Worm (Caenorhabditis elegans) whole organism, L4 larva: ENCODE data around the gene arrd-13.

Source experiments
- F44E2.7 ChIP-seq: fragments of 200-800 bp; sonication (Bioruptor generic); IDR thresholded peaks from 2 replicates; pipeline ENCODE4 v2.1.2; 2022; ENCODE audit warnings: missing genetic modification characterization, missing compliant biosample characterization
- F49E8.2 ChIP-seq: sonication (generic microtip); optimal IDR thresholded peaks from 2 replicates; lab custom pipeline; 2016; ENCODE audit warnings: missing compliant biosample characterization, mild to moderate bottlenecking, missing genetic modification characterization, borderline replicate concordance
- T20F7.1 ChIP-seq: fragments of 200-800 bp; sonication (Bioruptor generic); optimal IDR thresholded peaks from 2 replicates; lab custom pipeline; 2018; ENCODE audit warnings: mild to moderate bottlenecking, missing genetic modification characterization, missing compliant biosample characterization
- T26A8.4 ChIP-seq: fragments of 200-800 bp; sonication (Bioruptor generic); IDR thresholded peaks from 2 replicates; pipeline ENCODE4 v1.3.6; 2022; ENCODE audit warnings: missing genetic modification characterization, missing compliant biosample characterization
- Y5F2A.4 ChIP-seq: fragments of 200-800 bp; sonication (Bioruptor generic); optimal IDR thresholded peaks from 2 replicates; lab custom pipeline; 2018; ENCODE audit warnings: mild to moderate bottlenecking, missing genetic modification characterization, missing compliant biosample characterization
- arid-1 ChIP-seq: fragments of 200-800 bp; sonication (Bioruptor generic); conservative IDR thresholded peaks from 2 replicates; pipeline ENCODE4 v1.3.6; 2022; ENCODE audit warnings: missing genetic modification reagents, missing genetic modification characterization, missing compliant biosample characterization
- ceh-44 ChIP-seq: fragments of 200-800 bp; sonication (Bioruptor generic); IDR thresholded peaks from 2 replicates; pipeline ENCODE4 v1.3.6; 2022; ENCODE audit warnings: missing genetic modification reagents, missing genetic modification characterization, missing compliant biosample characterization
- ceh-62 ChIP-seq: sonication (generic microtip); optimal IDR thresholded peaks from 2 replicates; lab custom pipeline; 2017; ENCODE audit warnings: missing biosample characterization, missing genetic modification characterization
- ces-1 ChIP-seq: fragments of 150-350 bp; sonication (generic microtip); optimal IDR thresholded peaks from 4 replicates; lab custom pipeline; 2014; ENCODE audit warnings: missing biosample characterization, missing genetic modification reagents, missing genetic modification characterization
- ctbp-1 ChIP-seq: fragments of 200-800 bp; sonication (Bioruptor generic); IDR thresholded peaks from 2 replicates; pipeline ENCODE4 v1.3.6; 2022; ENCODE audit warnings: missing genetic modification reagents, missing genetic modification characterization, missing compliant biosample characterization
- daf-16 ChIP-seq, 3 experiments: sonication (generic microtip); optimal IDR thresholded peaks; 2 replicates each; lab custom pipeline; 2016 to 2017; ENCODE audit warnings: missing genetic modification characterization in 3 of 3, missing genetic modification reagents in 3 of 3, mild to moderate bottlenecking in 2 of 3, missing compliant biosample characterization in 2 of 3, missing biosample characterization in 1 of 3, moderate library complexity in 1 of 3
- dmd-6 ChIP-seq: fragments of 200-800 bp; sonication (Bioruptor generic); IDR thresholded peaks from 2 replicates; pipeline ENCODE4 v1.3.6; 2022; ENCODE audit warnings: missing genetic modification reagents, missing genetic modification characterization, missing compliant biosample characterization
- dpl-1 ChIP-seq: fragments of 150-350 bp; optimal IDR thresholded peaks from 2 replicates; lab custom pipeline; 2014; ENCODE audit warnings: missing biosample characterization, missing genetic modification reagents, missing genetic modification characterization
- egl-43 ChIP-seq: fragments of 200-800 bp; sonication (Bioruptor generic); IDR thresholded peaks from 2 replicates; pipeline ENCODE4 v1.3.6; 2022; ENCODE audit warnings: missing genetic modification reagents, missing genetic modification characterization, missing compliant biosample characterization
- fkh-10 ChIP-seq: fragments of 150-350 bp; optimal IDR thresholded peaks from 2 replicates; lab custom pipeline; 2014; ENCODE audit warnings: missing biosample characterization, missing genetic modification reagents, missing genetic modification characterization
- gei-8 ChIP-seq: fragments of 200-800 bp; sonication (Bioruptor generic); optimal IDR thresholded peaks from 2 replicates; lab custom pipeline; 2018; ENCODE audit warnings: mild to moderate bottlenecking, missing genetic modification characterization, missing compliant biosample characterization
- hif-1 ChIP-seq, 2 experiments: sonication (generic microtip); optimal IDR thresholded peaks; 2 replicates each; lab custom pipeline; 2016 to 2017; ENCODE audit warnings: missing compliant biosample characterization in 2 of 2, missing genetic modification characterization in 2 of 2, missing genetic modification reagents in 2 of 2, missing genotype in 2 of 2, mild to moderate bottlenecking in 1 of 2
- lim-7 ChIP-seq: fragments of 200-800 bp; sonication (Bioruptor generic); IDR thresholded peaks from 2 replicates; pipeline ENCODE4 v1.3.6; 2022; ENCODE audit warnings: missing genetic modification characterization, missing compliant biosample characterization
- lin-1 ChIP-seq: fragments of 200-800 bp; sonication (Bioruptor generic); IDR thresholded peaks from 2 replicates; pipeline ENCODE4 v1.3.6; 2022; ENCODE audit warnings: missing genetic modification reagents, missing genetic modification characterization, missing compliant biosample characterization
- lin-15B ChIP-seq: fragments of 150-350 bp; sonication (generic microtip); optimal IDR thresholded peaks from 3 replicates; lab custom pipeline; 2014; ENCODE audit warnings: missing biosample characterization, missing genetic modification characterization
- madf-9 ChIP-seq: fragments of 200-800 bp; sonication (Bioruptor generic); conservative IDR thresholded peaks from 2 replicates; pipeline ENCODE4 v1.3.6; 2022; ENCODE audit warnings: missing genetic modification reagents, missing genetic modification characterization, missing compliant biosample characterization
- mep-1 ChIP-seq: fragments of 150-350 bp; sonication (generic microtip); optimal IDR thresholded peaks from 3 replicates; lab custom pipeline; 2014; ENCODE audit warnings: missing biosample characterization, missing genetic modification characterization
- mes-2 ChIP-seq: sonication (generic microtip); optimal IDR thresholded peaks from 2 replicates; lab custom pipeline; 2016; ENCODE audit warnings: missing genotype, mild to moderate bottlenecking, missing genetic modification characterization, missing compliant biosample characterization; ENCODE audit not compliant: poor library complexity, severe bottlenecking
- mxl-3 ChIP-seq: fragments of 200-800 bp; sonication (Bioruptor generic); optimal IDR thresholded peaks from 2 replicates; lab custom pipeline; 2018; ENCODE audit warnings: mild to moderate bottlenecking, missing genetic modification characterization, missing compliant biosample characterization
- nhr-102 ChIP-seq: sonication (generic microtip); optimal IDR thresholded peaks from 2 replicates; lab custom pipeline; 2016; ENCODE audit warnings: mild to moderate bottlenecking, missing genetic modification characterization, moderate library complexity, missing compliant biosample characterization
- nhr-28 ChIP-seq: fragments of 150-350 bp; optimal IDR thresholded peaks from 2 replicates; lab custom pipeline; 2014; ENCODE audit warnings: missing biosample characterization, missing genetic modification characterization
- nhr-41 ChIP-seq: fragments of 200-800 bp; sonication (Bioruptor generic); IDR thresholded peaks from 2 replicates; pipeline ENCODE4 v1.3.6; 2022; ENCODE audit warnings: missing genetic modification reagents, missing genetic modification characterization, missing compliant biosample characterization
- nhr-42 ChIP-seq: fragments of 200-800 bp; sonication (Bioruptor generic); IDR thresholded peaks from 2 replicates; pipeline ENCODE4 v1.3.6; 2022; ENCODE audit warnings: missing genetic modification characterization, missing compliant biosample characterization
- nhr-48 ChIP-seq: sonication (generic microtip); optimal IDR thresholded peaks from 2 replicates; lab custom pipeline; 2016; ENCODE audit warnings: mild to moderate bottlenecking, missing genetic modification characterization, missing compliant biosample characterization
- nhr-6 ChIP-seq: fragments of 150-350 bp; optimal IDR thresholded peaks from 2 replicates; lab custom pipeline; 2014; ENCODE audit warnings: missing biosample characterization, missing genetic modification characterization
- pha-4 ChIP-seq, 2 experiments: fragments of 150-350 bp in 1 of 2; fragments of 200-800 bp in 1 of 2; sonication (Bioruptor generic) in 1 of 2; IDR thresholded peaks in 1 of 2; optimal IDR thresholded peaks in 1 of 2; 2 replicates each; pipeline versions ENCODE4 v1.3.6 to Lab custom; 2014 to 2022; ENCODE audit warnings: missing genetic modification characterization in 2 of 2, missing genetic modification reagents in 2 of 2, missing biosample characterization in 1 of 2, missing compliant biosample characterization in 1 of 2
- rbr-2 ChIP-seq: sonication (generic microtip); optimal IDR thresholded peaks from 2 replicates; lab custom pipeline; 2016; ENCODE audit warnings: missing genotype, missing genetic modification characterization, missing compliant biosample characterization
- saeg-2 ChIP-seq: fragments of 200-800 bp; sonication (Bioruptor generic); IDR thresholded peaks from 2 replicates; pipeline ENCODE4 v1.3.6; 2022; ENCODE audit warnings: missing genetic modification reagents, missing genetic modification characterization, missing compliant biosample characterization
- snpc-4 ChIP-seq: fragments of 150-350 bp; optimal IDR thresholded peaks from 2 replicates; lab custom pipeline; 2014; ENCODE audit warnings: missing biosample characterization, missing genetic modification characterization
- spr-3 ChIP-seq: fragments of 200-800 bp; sonication (Bioruptor generic); optimal IDR thresholded peaks from 2 replicates; lab custom pipeline; 2018; ENCODE audit warnings: mild to moderate bottlenecking, missing genetic modification characterization, missing compliant biosample characterization
- unc-130 ChIP-seq: sonication (generic microtip); optimal IDR thresholded peaks from 2 replicates; lab custom pipeline; 2016; ENCODE audit warnings: missing genetic modification reagents, missing genetic modification characterization, missing compliant biosample characterization
- zfp-3 ChIP-seq: fragments of 200-800 bp; sonication (Bioruptor generic); conservative IDR thresholded peaks from 2 replicates; pipeline ENCODE4 v1.3.6; 2022; ENCODE audit warnings: missing genetic modification reagents, missing genetic modification characterization, missing compliant biosample characterization

The arrd-13 gene

DNA sequence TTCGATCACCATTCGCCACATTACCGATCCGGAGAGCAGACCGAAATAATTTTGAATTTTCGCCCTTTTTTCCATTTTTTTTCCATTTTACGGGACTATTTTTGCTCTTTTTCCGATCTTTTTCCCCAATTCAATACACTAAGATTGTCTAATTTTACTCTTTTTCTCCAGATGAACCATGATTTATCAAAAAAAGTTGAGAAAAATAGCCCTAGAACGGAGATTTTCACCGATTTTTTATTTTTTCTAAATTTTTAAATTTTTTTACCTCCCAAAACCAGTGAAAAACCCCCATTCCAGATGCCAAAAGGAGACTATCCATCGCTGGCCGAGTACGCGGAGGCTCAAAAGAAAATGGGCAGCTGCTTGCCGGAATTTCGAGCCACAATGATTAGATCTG, 28.8 kb upstream of the arrd-13 start, which contains the start of gene Y54G9A.9:
Gene Y54G9A.9 (plus strand): TSS at position 301 of the 400 bp plus-strand sequence.
- TF ChIP-seq mes-2 (tag; lab: Kevin White, UChicago): no peak
- no peak for TF ChIP-seq egl-43 (GFP tag; lab: Robert Waterston, UW)
- no peak for TF ChIP-seq Y5F2A.4
- no peak for TF ChIP-seq snpc-4 (tag; lab: Kevin White, UChicago)
- TF ChIP-seq spr-3 (GFP tag; lab: Kevin White, UChicago): no peak
- TF ChIP-seq unc-130 (GFP tag; lab: Kevin White, UChicago): no peak
- no peak for TF ChIP-seq mxl-3
- TF ChIP-seq arid-1 (GFP tag; lab: Robert Waterston, UW): no peak
- no peak for TF ChIP-seq lin-1 (GFP tag; lab: Robert Waterston, UW)
- no peak for TF ChIP-seq gei-8 (GFP tag; lab: Kevin White, UChicago)
- TF ChIP-seq fkh-10: no peak
- TF ChIP-seq zfp-3: no peak
- no peak for TF ChIP-seq ces-1 (GFP tag; lab: Kevin White, UChicago)
- TF ChIP-seq ceh-44 (GFP tag; lab: Robert Waterston, UW): no peak
- no peak for TF ChIP-seq ctbp-1 (GFP tag; lab: Robert Waterston, UW)
- no peak for TF ChIP-seq F44E2.7 (GFP tag; lab: Robert Waterston, UW)
- TF ChIP-seq, all 104 proteins: peak for 0

DNA sequence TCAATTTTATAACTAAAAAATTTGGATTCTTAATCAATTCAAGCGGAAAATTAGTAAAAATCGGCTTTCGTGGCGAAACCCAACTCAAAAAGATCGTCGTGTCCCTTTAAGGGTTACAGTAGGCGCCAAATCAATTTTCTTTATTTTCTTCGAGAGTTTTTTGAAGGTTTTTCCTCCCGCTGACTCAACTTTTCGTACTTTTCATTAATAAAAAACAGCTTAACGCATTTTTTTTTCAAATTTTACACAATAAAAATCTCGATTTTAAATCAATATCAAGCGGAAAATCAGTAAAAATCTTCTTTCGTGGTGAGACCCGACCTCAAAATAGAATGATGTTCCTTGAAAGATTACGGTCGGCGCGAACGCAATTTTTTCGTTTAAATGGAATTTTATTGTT, 26.1 kb upstream of the arrd-13 start:
- no peak for TF ChIP-seq hif-1 (tag; optimal IDR thresholded peaks at IDR 0.05; lab: Kevin White, UChicago)
- peak; percentile 77 for TF ChIP-seq F49E8.2 (tag; lab: Kevin White, UChicago)

DNA sequence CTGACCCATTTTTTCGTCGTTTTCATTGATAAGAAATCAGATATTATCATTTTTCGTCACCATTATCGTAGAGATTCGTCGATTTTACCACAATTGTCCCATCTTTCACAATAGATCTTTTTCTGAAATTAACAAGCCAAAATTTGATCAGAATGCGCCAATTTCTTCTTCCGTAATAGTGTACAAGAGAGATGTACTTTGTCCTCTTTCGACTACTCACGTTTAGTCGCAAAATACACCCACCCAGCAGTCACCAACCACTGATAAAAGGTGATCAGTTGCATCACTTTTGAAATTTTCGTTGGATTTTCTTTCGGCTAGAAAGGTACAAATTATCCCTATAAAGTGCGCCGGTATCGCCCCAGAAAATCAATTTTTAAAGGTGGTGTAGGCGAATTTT, 25.6 kb upstream of the arrd-13 start:
- TF ChIP-seq daf-16 (GFP tag; optimal IDR thresholded peaks at IDR 0.05; lab: Kevin White, UChicago): no peak
- peak; percentile 41 for TF ChIP-seq daf-16 (tag; optimal IDR thresholded peaks at IDR 0.05; lab: Kevin White, UChicago)
- no peak for TF ChIP-seq lin-1 (GFP tag; lab: Robert Waterston, UW)
- TF ChIP-seq nhr-102 (tag; lab: Kevin White, UChicago): no peak
- TF ChIP-seq nhr-42 (GFP tag; lab: Robert Waterston, UW): no peak
- TF ChIP-seq nhr-41 (GFP tag; lab: Robert Waterston, UW): no peak
- no peak for TF ChIP-seq T20F7.1 (GFP tag; lab: Kevin White, UChicago)
- no peak for TF ChIP-seq rbr-2 (tag; lab: Kevin White, UChicago)
- no peak for TF ChIP-seq saeg-2 (GFP tag; lab: Robert Waterston, UW)
- no peak for TF ChIP-seq pha-4 (GFP tag; IDR thresholded peaks at IDR 0.05; lab: Robert Waterston, UW)
- TF ChIP-seq pha-4 (tag; optimal IDR thresholded peaks at IDR 0.05; lab: Kevin White, UChicago): no peak
- no peak for TF ChIP-seq nhr-48 (tag; lab: Kevin White, UChicago)
- no peak for TF ChIP-seq T26A8.4 (GFP tag; lab: Robert Waterston, UW)
- TF ChIP-seq dmd-6 (GFP tag; lab: Robert Waterston, UW): 0 out of 2 replicates have a peak, but pooled peaks have one; percentile 12
- TF ChIP-seq ceh-62 (tag; lab: Kevin White, UChicago): no peak
- no peak for TF ChIP-seq madf-9 (GFP tag; lab: Robert Waterston, UW)
- TF ChIP-seq lin-15B (tag; lab: Kevin White, UChicago): no peak
- no peak for TF ChIP-seq nhr-6
- TF ChIP-seq hif-1 (tag; optimal IDR thresholded peaks at IDR 0.05; lab: Kevin White, UChicago): peak in 1 of 2 experiments; percentile 96
- TF ChIP-seq mep-1 (tag; lab: Kevin White, UChicago): no peak
- no peak for TF ChIP-seq unc-130 (GFP tag; lab: Kevin White, UChicago)
- TF ChIP-seq lim-7: no peak
- no peak for TF ChIP-seq dpl-1
- no peak for TF ChIP-seq nhr-28 (tag; lab: Kevin White, UChicago)
